Fruit fly (Drosophila melanogaster) whole organism, embryonic: ENCODE results near the gene Vm32E.

Experiments
- B-H1 ChIP-seq: fragments of 200-800 bp; sonication (Bioruptor generic); IDR thresholded peaks from 3 replicates; pipeline ENCODE4 v1.3.6; 2022; ENCODE audit warnings: missing biosample characterization, missing genetic modification characterization
- BEAF-32 ChIP-seq: fragments of 200-800 bp; sonication (Bioruptor generic); optimal IDR thresholded peaks from 3 replicates; lab custom pipeline; 2017; ENCODE audit warnings: missing biosample characterization, missing genetic modification characterization, mild to moderate bottlenecking, moderate library complexity, missing genetic modification reagents
- Bteb2 ChIP-seq: fragments of 200-800 bp; sonication (Bioruptor generic); optimal IDR thresholded peaks from 2 replicates; lab custom pipeline; 2016; ENCODE audit warnings: missing biosample characterization, missing genetic modification characterization
- C15 ChIP-seq: fragments of 200-800 bp; sonication (Bioruptor generic); IDR thresholded peaks from 3 replicates; pipeline ENCODE4 v1.3.6; 2022; ENCODE audit warnings: missing biosample characterization, missing genetic modification characterization
- CG10147 ChIP-seq: fragments of 200-800 bp; sonication (Bioruptor generic); optimal IDR thresholded peaks from 2 replicates; lab custom pipeline; 2019; ENCODE audit warnings: missing biosample characterization, mild to moderate bottlenecking, missing genetic modification characterization, moderate library complexity
- CG10209 ChIP-seq: fragments of 200-800 bp; sonication (Bioruptor generic); optimal IDR thresholded peaks from 3 replicates; lab custom pipeline; 2017; ENCODE audit warnings: missing biosample characterization, mild to moderate bottlenecking, missing genetic modification characterization, missing genetic modification reagents
- CG10321 ChIP-seq: fragments of 200-800 bp; sonication (Bioruptor generic); IDR thresholded peaks from 2 replicates; pipeline ENCODE4 v1.3.6; 2022; ENCODE audit warnings: missing biosample characterization, missing genetic modification characterization
- CG10654 ChIP-seq: fragments of 200-800 bp; sonication (Bioruptor generic); optimal IDR thresholded peaks from 2 replicates; lab custom pipeline; 2016; ENCODE audit warnings: missing biosample characterization, missing genetic modification characterization
- CG11093 ChIP-seq: fragments of 200-800 bp; sonication (Bioruptor generic); IDR thresholded peaks from 3 replicates; pipeline ENCODE4 v1.3.6; 2022; ENCODE audit warnings: missing biosample characterization, missing genetic modification characterization
- CG11456 ChIP-seq: fragments of 200-800 bp; sonication (Bioruptor generic); IDR thresholded peaks from 3 replicates; pipeline ENCODE4 v1.3.6; 2022; ENCODE audit warnings: missing biosample characterization, missing genetic modification characterization
- CG14667 ChIP-seq: fragments of 200-800 bp; sonication (Bioruptor generic); IDR thresholded peaks from 2 replicates; pipeline ENCODE4 v1.3.6; 2022; ENCODE audit warnings: missing biosample characterization, missing genetic modification characterization
- CG16863 ChIP-seq: fragments of 200-800 bp; sonication (Bioruptor generic); optimal IDR thresholded peaks from 3 replicates; lab custom pipeline; 2016; ENCODE audit warnings: missing biosample characterization, missing genetic modification characterization
- CG17385 ChIP-seq: fragments of 200-800 bp; sonication (Bioruptor generic); optimal IDR thresholded peaks from 3 replicates; lab custom pipeline; 2018; ENCODE audit warnings: missing biosample characterization, mild to moderate bottlenecking, missing genetic modification characterization
- CG3847 ChIP-seq: fragments of 200-800 bp; sonication (Bioruptor generic); IDR thresholded peaks from 2 replicates; pipeline ENCODE4 v1.3.6; 2022; ENCODE audit warnings: missing biosample characterization, missing genetic modification characterization
- CG6683 ChIP-seq: fragments of 200-800 bp; sonication (Bioruptor generic); optimal IDR thresholded peaks from 2 replicates; lab custom pipeline; 2017; ENCODE audit warnings: missing biosample characterization, mild to moderate bottlenecking, missing genetic modification characterization, missing genetic modification reagents
- CG8359 ChIP-seq: fragments of 200-800 bp; sonication (Bioruptor generic); optimal IDR thresholded peaks from 2 replicates; lab custom pipeline; 2017; ENCODE audit warnings: missing biosample characterization, mild to moderate bottlenecking, missing genetic modification characterization, borderline replicate concordance
- CG8944 ChIP-seq: fragments of 200-800 bp; sonication (Bioruptor generic); optimal IDR thresholded peaks from 3 replicates; lab custom pipeline; 2016; ENCODE audit warnings: missing biosample characterization, missing genetic modification characterization
- Dp ChIP-seq: fragments of 200-800 bp; sonication (Bioruptor generic); optimal IDR thresholded peaks from 2 replicates; lab custom pipeline; 2018; ENCODE audit warnings: missing biosample characterization, mild to moderate bottlenecking, missing genetic modification characterization, moderate library complexity
- E2f2 ChIP-seq: fragments of 200-800 bp; sonication (Bioruptor generic); IDR thresholded peaks from 2 replicates; pipeline ENCODE4 v1.3.6; 2022; ENCODE audit warnings: missing biosample characterization, missing genetic modification characterization
- Fer3 ChIP-seq: fragments of 200-800 bp; sonication (Bioruptor generic); optimal IDR thresholded peaks from 2 replicates; lab custom pipeline; 2018; ENCODE audit warnings: missing biosample characterization, mild to moderate bottlenecking, missing genetic modification characterization, moderate library complexity
- GATAe ChIP-seq: fragments of 200-800 bp; sonication (Bioruptor generic); conservative IDR thresholded peaks from 2 replicates; pipeline ENCODE4 v1.3.6; 2022; ENCODE audit warnings: missing biosample characterization, missing genetic modification characterization
- Gug ChIP-seq: fragments of 200-800 bp; sonication (Bioruptor generic); IDR thresholded peaks from 4 replicates; pipeline ENCODE4 v1.3.6; 2022; ENCODE audit warnings: missing biosample characterization, missing genetic modification characterization
- HLH54F ChIP-seq: fragments of 200-800 bp; sonication (Bioruptor generic); optimal IDR thresholded peaks from 3 replicates; lab custom pipeline; 2016; ENCODE audit warnings: missing biosample characterization, missing genetic modification characterization
- Hr51 ChIP-seq, 2 experiments: fragments of 200-800 bp; sonication (Bioruptor generic); optimal IDR thresholded peaks; 2 replicates in 1 of 2; 3 replicates in 1 of 2; lab custom pipeline; 2016 to 2018; ENCODE audit warnings: missing biosample characterization in 2 of 2, missing genetic modification characterization in 2 of 2, mild to moderate bottlenecking in 1 of 2, moderate library complexity in 1 of 2
- Lhr ChIP-seq: fragments of 200-800 bp; sonication (Bioruptor generic); optimal IDR thresholded peaks from 3 replicates; lab custom pipeline; 2017; ENCODE audit warnings: mild to moderate bottlenecking, missing biosample characterization, missing genetic modification reagents, missing genetic modification characterization
- Nf-YB ChIP-seq: fragments of 200-800 bp; sonication (Bioruptor generic); optimal IDR thresholded peaks from 3 replicates; lab custom pipeline; 2019; ENCODE audit warnings: missing biosample characterization, mild to moderate bottlenecking, missing genetic modification characterization, moderate library complexity
- Pdp1 ChIP-seq, 2 experiments: fragments of 200-800 bp; sonication (Bioruptor generic); optimal IDR thresholded peaks; 3 replicates each; lab custom pipeline; 2016; ENCODE audit warnings: missing biosample characterization in 2 of 2, missing genetic modification characterization in 2 of 2, mild to moderate bottlenecking in 1 of 2, moderate library complexity in 1 of 2
- Ravus ChIP-seq: fragments of 200-800 bp; sonication (Bioruptor generic); IDR thresholded peaks from 2 replicates; pipeline ENCODE4 v1.3.6; 2022; ENCODE audit warnings: missing biosample characterization, missing genetic modification characterization
- Spps ChIP-seq: fragments of 200-800 bp; sonication (Bioruptor generic); optimal IDR thresholded peaks from 2 replicates; lab custom pipeline; 2018; ENCODE audit warnings: missing biosample characterization, mild to moderate bottlenecking, missing genetic modification characterization
- Vsx1 ChIP-seq: fragments of 200-800 bp; sonication (Bioruptor generic); optimal IDR thresholded peaks from 2 replicates; lab custom pipeline; 2017; ENCODE audit warnings: missing biosample characterization, mild to moderate bottlenecking, missing genetic modification characterization, missing genetic modification reagents
- Xbp1 ChIP-seq: fragments of 200-800 bp; sonication (Bioruptor generic); optimal IDR thresholded peaks from 3 replicates; lab custom pipeline; 2016; ENCODE audit warnings: missing biosample characterization, mild to moderate bottlenecking, missing genetic modification characterization
- YL-1 ChIP-seq: fragments of 200-800 bp; sonication (Bioruptor generic); optimal IDR thresholded peaks from 3 replicates; lab custom pipeline; 2017; ENCODE audit warnings: missing biosample characterization, mild to moderate bottlenecking, missing genetic modification characterization
- cg ChIP-seq: fragments of 200-800 bp; sonication (Bioruptor generic); optimal IDR thresholded peaks from 3 replicates; lab custom pipeline; 2019; ENCODE audit warnings: missing biosample characterization, mild to moderate bottlenecking, missing genetic modification characterization, moderate library complexity
- en ChIP-seq: fragments of 200-800 bp; sonication (Bioruptor generic); optimal IDR thresholded peaks from 2 replicates; lab custom pipeline; 2016; ENCODE audit warnings: missing biosample characterization, missing genetic modification characterization
- lbe ChIP-seq: fragments of 200-800 bp; sonication (Bioruptor generic); optimal IDR thresholded peaks from 2 replicates; lab custom pipeline; 2016; ENCODE audit warnings: missing biosample characterization, mild to moderate bottlenecking, missing genetic modification characterization
- lov ChIP-seq, 2 experiments: fragments of 200-800 bp in 1 of 2; fragments of >200 bp in 1 of 2; sonication (Bioruptor generic) in 1 of 2; IDR thresholded peaks in 1 of 2; optimal IDR thresholded peaks in 1 of 2; 2 replicates in 1 of 2; 3 replicates in 1 of 2; pipeline versions ENCODE4 v1.3.6 to Lab custom; 2017 to 2022; ENCODE audit warnings: missing biosample characterization in 1 of 2, missing genetic modification characterization in 1 of 2
- nerfin-1 ChIP-seq: fragments of 200-800 bp; sonication (Bioruptor generic); optimal IDR thresholded peaks from 3 replicates; lab custom pipeline; 2019; ENCODE audit warnings: missing biosample characterization, mild to moderate bottlenecking, missing genetic modification characterization, moderate library complexity
- pfk ChIP-seq: fragments of 200-800 bp; sonication (Bioruptor generic); optimal IDR thresholded peaks from 2 replicates; lab custom pipeline; 2018; ENCODE audit warnings: missing biosample characterization, mild to moderate bottlenecking, missing genetic modification characterization, moderate library complexity
- phol ChIP-seq: fragments of 200-800 bp; sonication (Bioruptor generic); optimal IDR thresholded peaks from 3 replicates; lab custom pipeline; 2018; ENCODE audit warnings: missing biosample characterization, mild to moderate bottlenecking, missing genetic modification characterization, moderate library complexity
- ro ChIP-seq: fragments of 200-800 bp; sonication (Bioruptor generic); IDR thresholded peaks from 2 replicates; pipeline ENCODE4 v1.3.6; 2022; ENCODE audit warnings: missing biosample characterization, missing genetic modification characterization
- slbo ChIP-seq: fragments of 200-800 bp; sonication (Bioruptor generic); IDR thresholded peaks from 2 replicates; pipeline ENCODE4 v1.3.6; 2022; ENCODE audit warnings: missing biosample characterization, missing genetic modification characterization
- so ChIP-seq: fragments of 200-800 bp; sonication (Bioruptor generic); IDR thresholded peaks from 3 replicates; pipeline ENCODE4 v1.3.6; 2022; ENCODE audit warnings: missing biosample characterization, missing genetic modification characterization
- ssp ChIP-seq: fragments of 200-800 bp; sonication (Bioruptor generic); IDR thresholded peaks from 2 replicates; pipeline ENCODE4 v1.3.6; 2022; ENCODE audit warnings: missing biosample characterization, missing genetic modification characterization
- sug ChIP-seq: fragments of 200-800 bp; optimal IDR thresholded peaks from 2 replicates; lab custom pipeline; 2019; ENCODE audit warnings: missing biosample characterization, mild to moderate bottlenecking, missing genetic modification characterization, moderate library complexity
- tgo ChIP-seq: fragments of 200-800 bp; sonication (Bioruptor generic); IDR thresholded peaks from 3 replicates; pipeline ENCODE4 v1.3.6; 2022; ENCODE audit warnings: missing biosample characterization, missing genetic modification characterization
- toy ChIP-seq: fragments of 200-800 bp; sonication (Bioruptor generic); IDR thresholded peaks from 2 replicates; pipeline ENCODE4 v1.3.6; 2022; ENCODE audit warnings: missing biosample characterization, missing genetic modification characterization
- ttk ChIP-seq: fragments of 200-800 bp; sonication (Bioruptor generic); IDR thresholded peaks from 2 replicates; pipeline ENCODE4 v2.1.2; 2022; ENCODE audit warnings: missing biosample characterization, missing genetic modification characterization
- zf30C ChIP-seq: fragments of 200-800 bp; sonication (Bioruptor generic); optimal IDR thresholded peaks from 3 replicates; lab custom pipeline; 2018; ENCODE audit warnings: missing biosample characterization, mild to moderate bottlenecking, missing genetic modification characterization

Vm32E gene

DNA sequence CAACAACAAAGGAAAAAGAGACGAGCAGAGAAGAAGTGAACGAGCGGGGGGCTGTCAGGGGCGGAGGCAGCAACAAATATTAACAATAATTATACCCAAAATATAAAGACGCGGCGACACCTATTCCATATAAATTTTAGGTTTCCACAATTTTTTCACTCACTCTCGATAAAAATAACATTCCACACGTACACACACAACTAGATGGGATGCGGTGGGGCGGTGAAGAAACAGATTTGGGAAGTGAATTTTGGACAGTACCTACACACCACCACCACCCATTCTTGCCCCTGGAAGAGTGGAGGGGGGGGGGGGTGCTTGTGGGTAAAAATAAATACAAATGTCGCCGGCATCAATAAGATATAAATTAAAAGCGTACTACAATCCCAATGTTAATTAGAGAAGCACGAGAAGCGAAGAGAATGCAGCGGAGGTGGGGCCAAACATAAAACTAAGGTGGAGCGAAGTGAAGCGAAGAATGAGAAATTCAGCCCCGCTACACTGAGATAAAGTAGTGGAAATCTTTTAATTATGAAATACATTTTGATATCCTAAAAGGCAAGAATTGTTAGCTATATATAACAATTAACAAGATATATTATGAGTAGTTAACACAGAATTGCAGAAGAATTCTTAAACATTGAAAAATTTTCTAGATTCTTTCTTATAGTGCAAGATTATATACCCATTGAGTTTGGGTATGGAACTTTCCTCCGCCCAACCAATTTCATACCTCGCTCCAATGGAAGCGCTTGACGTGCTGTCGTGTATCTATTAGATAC, 37.3 kb upstream of the Vm32E start (continued):
- TF ChIP-seq ro (GFP tag; lab: Robert Waterston, UW) (peak; percentile 72; the same call in 1 of the 2 replicates), CG10209 (GFP tag; lab: Kevin White, UChicago) (peak; percentile 65), Lhr (GFP tag; lab: Kevin White, UChicago) (peak; percentile 46), so (no peak), tgo (peak; percentile 55; the same call in 2 of the 3 replicates), phol (peak; percentile 69), cg (GFP tag; lab: Kevin White, UChicago) (peak; percentile 22), CG16863 (no peak), Nf-YB (GFP tag; lab: Kevin White, UChicago) (peak; percentile 62), sug (tag; lab: Kevin White, UChicago) (no peak), en (no peak), Fer3 (tag; lab: Kevin White, UChicago) (no peak), lbe (GFP tag; lab: Kevin White, UChicago) (no peak), E2f2 (peak; percentile 29; the same call in 1 of the 2 replicates), Dp (no peak), Hr51 (GFP tag; optimal IDR thresholded peaks at IDR 0.05; lab: Kevin White, UChicago) (peak in 1 of 2 experiments; percentile 58), CG11456 (GFP tag; lab: Robert Waterston, UW) (no peak), BEAF-32 (no peak), GATAe (GFP tag; lab: Robert Waterston, UW) (no peak), CG10147 (GFP tag; lab: Kevin White, UChicago) (no peak), nerfin-1 (tag; lab: Kevin White, UChicago) (peak; percentile 31), B-H1 (GFP tag; lab: Robert Waterston, UW) (no peak; the same call in 2 of the 3 replicates), Gug (no peak; the same call in 3 of the 4 replicates), Ravus (GFP tag; lab: Robert Waterston, UW) (no peak), Xbp1 (GFP tag; lab: Kevin White, UChicago) (peak; percentile 72), CG11093 (GFP tag; lab: Robert Waterston, UW) (0 out of 3 replicates have a peak, but pooled peaks have one; percentile 15), ssp (peak; percentile 49), CG14667 (GFP tag; lab: Robert Waterston, UW) (peak; percentile 27; the same call in 1 of the 2 replicates), Bteb2 (no peak), CG8944 (GFP tag; lab: Kevin White, UChicago) (peak; percentile 7), toy (GFP tag; lab: Robert Waterston, UW) (no peak), HLH54F (GFP tag; lab: Kevin White, UChicago) (no peak), slbo (GFP tag; lab: Robert Waterston, UW) (peak; percentile 43; the same call in 1 of the 2 replicates), YL-1 (GFP tag; lab: Kevin White, UChicago) (no peak), ttk (GFP tag; lab: Robert Waterston, UW) (peak; percentile 60), lov (optimal IDR thresholded peaks at IDR 0.05; lab: Kevin White, UChicago) (no peak), lov (GFP tag; IDR thresholded peaks at IDR 0.05; lab: Robert Waterston, UW) (peak; percentile 8; the same call in 1 of the 3 replicates), CG10321 (no peak), CG17385 (GFP tag; lab: Kevin White, UChicago) (peak; percentile 70), Pdp1 (GFP tag; optimal IDR thresholded peaks at IDR 0.05; lab: Kevin White, UChicago) (peak; percentile 39 to 40), Spps (tag; lab: Kevin White, UChicago) (peak; percentile 50), CG6683 (no peak), Vsx1 (no peak), CG10654 (GFP tag; lab: Kevin White, UChicago) (peak; percentile 39), zf30C (GFP tag; lab: Kevin White, UChicago) (peak; percentile 34), CG3847 (GFP tag; lab: Robert Waterston, UW) (peak; percentile 16; the same call in 1 of the 2 replicates), C15 (GFP tag; lab: Robert Waterston, UW) (no peak), CG8359 (GFP tag; lab: Kevin White, UChicago) (peak; percentile 30), pfk (no peak)
